Fruit fly (Drosophila melanogaster) whole organism, pupa: ENCODE data around the gene CG18258.
A peak's percentile ranks its signal among the peaks of the same experiment; 100 is the strongest.

Experiments used
- CG10348 ChIP-seq: fragments of 200-800 bp; sonication (Bioruptor generic); IDR thresholded peaks from 2 replicates; pipeline ENCODE4 v1.3.6; 2022; ENCODE audit warnings: missing biosample characterization, missing genetic modification characterization
- CG12605 ChIP-seq: fragments of 200-800 bp; sonication (Bioruptor generic); IDR thresholded peaks from 2 replicates; pipeline ENCODE4 v1.3.6; 2022; ENCODE audit warnings: missing biosample characterization, missing genetic modification characterization
- CG13204 ChIP-seq: fragments of 200-800 bp; sonication (Bioruptor generic); optimal IDR thresholded peaks from 2 replicates; lab custom pipeline; 2018; ENCODE audit warnings: missing biosample characterization, mild to moderate bottlenecking, missing genetic modification characterization, moderate library complexity
- CG14655 ChIP-seq: fragments of 200-800 bp; sonication (Bioruptor generic); optimal IDR thresholded peaks from 3 replicates; lab custom pipeline; 2017; ENCODE audit warnings: mild to moderate bottlenecking, missing biosample characterization, missing genetic modification reagents, missing genetic modification characterization
- CG15710 ChIP-seq: fragments of 200-800 bp; sonication (Bioruptor generic); optimal IDR thresholded peaks from 2 replicates; lab custom pipeline; 2018; ENCODE audit warnings: missing biosample characterization, mild to moderate bottlenecking, missing genetic modification characterization, moderate library complexity
- CG17806 ChIP-seq: fragments of 200-800 bp; sonication (Bioruptor generic); optimal IDR thresholded peaks from 2 replicates; lab custom pipeline; 2018; ENCODE audit warnings: missing biosample characterization, mild to moderate bottlenecking, missing genetic modification characterization, moderate library complexity
- CG32121 ChIP-seq: fragments of 200-800 bp; sonication (Bioruptor generic); IDR thresholded peaks from 2 replicates; pipeline ENCODE4 v1.3.6; 2022; ENCODE audit warnings: missing biosample characterization, missing genetic modification characterization
- CG34367 ChIP-seq: fragments of 200-800 bp; sonication (Bioruptor generic); optimal IDR thresholded peaks from 2 replicates; lab custom pipeline; 2018; ENCODE audit warnings: missing biosample characterization, mild to moderate bottlenecking, missing genetic modification characterization
- CG4496 ChIP-seq: fragments of 200-800 bp; sonication (Bioruptor generic); IDR thresholded peaks from 3 replicates; pipeline ENCODE4 v1.3.6; 2022; ENCODE audit warnings: missing biosample characterization, missing genetic modification characterization
- CG8159 ChIP-seq: fragments of 200-800 bp; sonication (Bioruptor generic); optimal IDR thresholded peaks from 3 replicates; lab custom pipeline; 2018; ENCODE audit warnings: missing biosample characterization, mild to moderate bottlenecking, missing genetic modification characterization, moderate library complexity
- CG8301 ChIP-seq: fragments of 200-800 bp; sonication (Bioruptor generic); optimal IDR thresholded peaks from 2 replicates; lab custom pipeline; 2018; ENCODE audit warnings: missing biosample characterization, mild to moderate bottlenecking, missing genetic modification characterization
- CG9948 ChIP-seq: fragments of 200-800 bp; sonication (Bioruptor generic); optimal IDR thresholded peaks from 2 replicates; lab custom pipeline; 2018; ENCODE audit warnings: missing biosample characterization, mild to moderate bottlenecking, missing genetic modification characterization, moderate library complexity
- D1 ChIP-seq: fragments of 200-800 bp; sonication (Bioruptor generic); optimal IDR thresholded peaks from 2 replicates; lab custom pipeline; 2018; ENCODE audit warnings: missing biosample characterization, mild to moderate bottlenecking, missing genetic modification characterization, moderate library complexity
- EcR ChIP-seq: fragments of 200-800 bp; sonication (Bioruptor generic); optimal IDR thresholded peaks from 3 replicates; lab custom pipeline; 2019; ENCODE audit warnings: missing biosample characterization, missing genetic modification characterization, mild to moderate bottlenecking, moderate library complexity, missing genetic modification reagents
- Ets98B ChIP-seq: fragments of 200-800 bp; sonication (Bioruptor generic); IDR thresholded peaks from 2 replicates; pipeline ENCODE4 v1.3.6; 2022; ENCODE audit warnings: missing biosample characterization, missing genetic modification characterization
- Pif1A ChIP-seq: fragments of 200-800 bp; sonication (Bioruptor generic); optimal IDR thresholded peaks from 3 replicates; lab custom pipeline; 2016; ENCODE audit warnings: missing biosample characterization, missing genetic modification characterization
- Pif1B ChIP-seq: fragments of 200-800 bp; sonication (Bioruptor generic); optimal IDR thresholded peaks from 3 replicates; lab custom pipeline; 2016; ENCODE audit warnings: missing biosample characterization, missing genetic modification characterization
- Snoo ChIP-seq: fragments of 200-800 bp; sonication (Bioruptor generic); optimal IDR thresholded peaks from 3 replicates; lab custom pipeline; 2017; ENCODE audit warnings: missing biosample characterization, mild to moderate bottlenecking, missing genetic modification characterization, inconsistent platforms
- fd96Ca ChIP-seq: fragments of 200-800 bp; sonication (Bioruptor generic); IDR thresholded peaks from 3 replicates; pipeline ENCODE4 v1.3.6; 2022; ENCODE audit warnings: missing biosample characterization, missing genetic modification characterization
- gl ChIP-seq: fragments of 200-800 bp; sonication (Bioruptor generic); optimal IDR thresholded peaks from 2 replicates; lab custom pipeline; 2018; ENCODE audit warnings: missing biosample characterization, mild to moderate bottlenecking, missing genetic modification characterization
- rn ChIP-seq: fragments of 200-800 bp; sonication (Bioruptor generic); IDR thresholded peaks from 2 replicates; pipeline ENCODE4 v1.3.6; 2022; ENCODE audit warnings: missing biosample characterization, missing genetic modification characterization

CG18258 gene

DNA sequence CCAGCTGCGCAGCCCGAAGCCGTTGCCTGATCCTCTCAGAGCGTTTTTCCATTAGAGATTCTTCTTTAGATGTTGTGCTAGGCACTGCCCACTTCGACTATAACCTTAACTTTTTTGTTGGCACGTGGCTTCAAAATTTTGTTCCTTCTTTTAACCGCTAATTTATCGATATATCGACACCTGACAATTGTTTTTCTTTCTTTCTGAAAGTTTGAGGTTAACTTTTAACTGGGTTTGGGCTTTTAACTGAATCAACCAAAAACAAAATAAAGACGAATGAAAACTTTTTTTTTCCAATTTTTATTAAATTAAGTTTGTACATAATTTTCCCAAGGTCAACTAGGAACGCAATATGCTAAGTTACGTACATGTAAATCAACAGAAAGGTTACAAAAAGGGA lies 34.8 kb downstream of the CG18258 start, which contains the start of gene CG42854:
TSS of gene CG42854 (minus strand) at position 101 of the 400 bp plus-strand sequence.
- TF ChIP-seq CG34367 (no peak), CG17806 (tag; lab: Kevin White, UChicago) (no peak), gl (tag; lab: Kevin White, UChicago) (no peak), CG14655 (GFP tag; lab: Kevin White, UChicago) (no peak), CG13204 (GFP tag; lab: Kevin White, UChicago) (no peak), rn (GFP tag; lab: Robert Waterston, UW) (no peak), CG8301 (tag; lab: Kevin White, UChicago) (no peak)

DNA sequence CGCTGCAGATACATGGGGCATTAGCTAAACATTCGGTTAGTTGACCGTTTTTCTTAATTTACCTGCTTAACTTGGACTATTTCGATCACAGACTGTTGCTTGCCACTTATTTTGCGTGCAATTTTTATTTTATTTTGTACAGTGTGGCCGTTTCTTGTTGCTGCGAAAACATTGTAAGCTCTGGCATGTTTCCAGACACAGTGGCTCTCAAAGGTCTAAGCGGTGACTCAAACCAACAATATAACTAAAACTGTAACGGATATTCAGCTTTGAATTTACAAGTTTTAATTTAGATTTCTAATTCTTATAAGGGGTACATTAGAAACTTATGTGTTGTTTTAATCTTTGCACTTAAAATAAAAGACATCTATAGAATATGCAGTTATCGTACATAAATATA lies 37.2 kb downstream of the CG18258 start, which contains the start of gene CG8675:
TSS of gene CG8675 (minus strand) at position 177 of the 400 bp plus-strand sequence.
- no peak for TF ChIP-seq CG10348 (GFP tag; lab: Robert Waterston, UW)
- no peak for TF ChIP-seq fd96Ca (GFP tag; lab: Robert Waterston, UW)
- no peak for TF ChIP-seq CG14655 (GFP tag; lab: Kevin White, UChicago)
- TF ChIP-seq Ets98B (GFP tag; lab: Robert Waterston, UW), result no peak
- no peak for TF ChIP-seq CG17806 (tag; lab: Kevin White, UChicago)
- no peak for TF ChIP-seq CG15710 (tag; lab: Kevin White, UChicago)
- no peak for TF ChIP-seq gl (tag; lab: Kevin White, UChicago)
- no peak for TF ChIP-seq Pif1A
- TF ChIP-seq CG9948 (tag; lab: Kevin White, UChicago), result no peak
- TF ChIP-seq CG32121 (GFP tag; lab: Robert Waterston, UW), result no peak
- TF ChIP-seq CG8301 (tag; lab: Kevin White, UChicago), result no peak
- no peak for TF ChIP-seq CG4496
- no peak for TF ChIP-seq CG13204 (GFP tag; lab: Kevin White, UChicago)
- no peak for TF ChIP-seq D1 (tag; lab: Kevin White, UChicago)
- TF ChIP-seq EcR (GFP tag; lab: Kevin White, UChicago), result no peak
- no peak for TF ChIP-seq rn (GFP tag; lab: Robert Waterston, UW)
- no peak for TF ChIP-seq Snoo
- no peak for TF ChIP-seq Pif1B (GFP tag; lab: Kevin White, UChicago)
- no peak for TF ChIP-seq CG12605 (GFP tag; lab: Robert Waterston, UW)

DNA sequence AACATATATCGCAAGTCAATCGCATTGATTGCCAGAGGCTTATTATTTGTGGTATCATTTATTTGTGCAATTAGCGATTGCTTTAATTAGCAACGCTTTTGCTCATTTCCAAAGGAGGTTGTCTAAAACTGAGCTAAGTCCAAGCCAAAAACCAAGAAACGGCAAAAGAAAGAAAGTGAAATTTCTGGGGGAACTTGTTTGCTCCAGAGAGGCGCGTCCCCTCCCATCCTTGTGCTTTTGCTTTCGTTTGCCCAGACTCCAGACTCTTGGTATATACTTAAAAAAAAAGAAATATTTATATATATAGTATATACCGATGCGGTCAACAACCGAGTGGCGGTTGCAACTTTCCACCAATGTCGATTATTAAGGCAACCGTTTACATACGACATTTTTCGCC lies 42.0 kb downstream of the CG18258 start:
- TF ChIP-seq Ets98B (GFP tag; lab: Robert Waterston, UW), result no peak
- TF ChIP-seq rn (GFP tag; lab: Robert Waterston, UW), result no peak
- no peak for TF ChIP-seq CG13204 (GFP tag; lab: Kevin White, UChicago)
- peak; percentile 24 for TF ChIP-seq CG14655 (GFP tag; lab: Kevin White, UChicago)
- no peak for TF ChIP-seq CG17806 (tag; lab: Kevin White, UChicago)
- no peak for TF ChIP-seq CG4496
- TF ChIP-seq Snoo, result no peak

DNA sequence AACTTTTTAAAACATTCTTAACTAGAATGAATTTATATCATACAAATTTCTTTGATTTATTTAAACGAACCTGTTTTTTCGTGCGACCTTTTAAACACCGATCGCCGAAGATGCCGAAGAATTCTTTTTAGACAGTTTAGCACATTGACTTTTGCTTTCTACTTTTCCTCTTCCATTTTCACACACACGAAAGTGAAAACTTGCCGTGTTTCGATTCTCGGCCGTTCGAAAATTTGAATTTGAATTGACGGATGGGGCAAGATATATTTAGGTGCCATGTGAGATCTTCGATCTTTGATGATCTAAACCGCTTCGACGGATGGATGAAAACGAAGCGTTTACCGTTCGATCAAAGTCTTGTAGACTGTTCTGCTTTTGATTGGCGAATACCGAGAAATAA lies 43.6 kb downstream of the CG18258 start:
- TF ChIP-seq Pif1B (GFP tag; lab: Kevin White, UChicago) (no peak), CG9948 (tag; lab: Kevin White, UChicago) (no peak), CG32121 (GFP tag; lab: Robert Waterston, UW) (no peak), EcR (GFP tag; lab: Kevin White, UChicago) (no peak), CG17806 (tag; lab: Kevin White, UChicago) (no peak), Pif1A (no peak), CG14655 (GFP tag; lab: Kevin White, UChicago) (no peak), CG8159 (tag; lab: Kevin White, UChicago) (no peak), CG12605 (GFP tag; lab: Robert Waterston, UW) (no peak), CG15710 (tag; lab: Kevin White, UChicago) (no peak), CG10348 (GFP tag; lab: Robert Waterston, UW) (no peak), fd96Ca (GFP tag; lab: Robert Waterston, UW) (no peak), CG34367 (no peak), rn (GFP tag; lab: Robert Waterston, UW) (no peak), CG8301 (tag; lab: Kevin White, UChicago) (no peak), CG13204 (GFP tag; lab: Kevin White, UChicago) (no peak), gl (tag; lab: Kevin White, UChicago) (no peak), CG4496 (no peak), D1 (tag; lab: Kevin White, UChicago) (no peak)

DNA sequence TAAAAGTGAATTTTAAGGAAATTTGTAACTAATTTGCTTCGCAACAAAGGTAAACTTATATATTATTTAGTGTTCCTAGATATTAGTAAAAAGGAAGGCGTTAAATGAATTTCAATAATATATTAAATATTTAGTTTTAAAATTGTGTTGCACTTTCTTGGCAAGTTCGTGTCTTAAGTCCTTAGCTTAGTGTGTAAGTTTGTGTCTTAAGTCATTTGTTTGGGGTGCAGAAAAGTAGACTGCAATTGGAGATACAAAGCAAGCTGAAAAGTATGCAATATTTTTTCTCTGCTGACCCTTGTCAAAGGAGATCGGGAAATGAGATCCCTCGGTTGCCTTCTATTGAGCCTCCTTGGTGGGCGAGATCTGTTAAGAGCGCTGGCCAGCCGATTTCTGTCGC lies 49.9 kb downstream of the CG18258 start:
- no peak for TF ChIP-seq D1 (tag; lab: Kevin White, UChicago)
- TF ChIP-seq CG4496, result no peak
- no peak for TF ChIP-seq CG8159 (tag; lab: Kevin White, UChicago)
- no peak for TF ChIP-seq CG10348 (GFP tag; lab: Robert Waterston, UW)
- TF ChIP-seq CG15710 (tag; lab: Kevin White, UChicago), result no peak
- TF ChIP-seq Ets98B (GFP tag; lab: Robert Waterston, UW), result no peak
- TF ChIP-seq CG8301 (tag; lab: Kevin White, UChicago), result no peak
- TF ChIP-seq fd96Ca (GFP tag; lab: Robert Waterston, UW), result no peak
- TF ChIP-seq Pif1A, result no peak
- no peak for TF ChIP-seq EcR (GFP tag; lab: Kevin White, UChicago)
- TF ChIP-seq Snoo, result no peak
- no peak for TF ChIP-seq CG17806 (tag; lab: Kevin White, UChicago)
- no peak for TF ChIP-seq Pif1B (GFP tag; lab: Kevin White, UChicago)
- no peak for TF ChIP-seq CG13204 (GFP tag; lab: Kevin White, UChicago)
- TF ChIP-seq CG32121 (GFP tag; lab: Robert Waterston, UW), result no peak
- no peak for TF ChIP-seq CG12605 (GFP tag; lab: Robert Waterston, UW)
